Worm (Caenorhabditis elegans): Measurements from ENCODE around the gene C25E10.17.

ce11 chrV:9095613-9096317, 48.4 kb upstream of the C25E10.17 start, which contains the start of gene F21C10.10:
- TF ChIP-seq ZK546.5 (tag; optimal IDR thresholded peaks at IDR 0.05) (no peak), elt-1 (tag; optimal IDR thresholded peaks at IDR 0.05) (no peak), lin-11 (tag; optimal IDR thresholded peaks at IDR 0.05) (no peak), gmeb-1 (tag; optimal IDR thresholded peaks at IDR 0.05) (peak; percentile 73), lsy-2 (tag; optimal IDR thresholded peaks at IDR 0.05) (peak in 1 of 2 experiments; percentile 85), ama-1 (optimal IDR thresholded peaks at IDR 0.05) (no peak), nhr-25 (tag; optimal IDR thresholded peaks at IDR 0.05) (peak; percentile 97), unc-62 (GFP tag; optimal IDR thresholded peaks at IDR 0.05) (no peak), sem-4 (tag; optimal IDR thresholded peaks at IDR 0.05) (peak; percentile 77)

All from whole organism, L2 larva.